Fruit fly (Drosophila melanogaster) whole organism, adult: ENCODE measurements around the gene lark.

Experiments used
- CG11617 ChIP-seq: fragments of 200-800 bp; sonication (Bioruptor generic); optimal IDR thresholded peaks from 2 replicates; lab custom pipeline; 2017; ENCODE audit warnings: mild to moderate bottlenecking, missing biosample characterization, missing genetic modification reagents, missing genetic modification characterization
- CG12768 ChIP-seq: fragments of 200-800 bp; sonication (Bioruptor generic); optimal IDR thresholded peaks from 2 replicates; lab custom pipeline; 2017; ENCODE audit warnings: missing biosample characterization, missing genetic modification characterization, mild to moderate bottlenecking, moderate library complexity, missing genetic modification reagents
- CG14711 ChIP-seq: fragments of 200-800 bp; sonication (Bioruptor generic); optimal IDR thresholded peaks from 2 replicates; lab custom pipeline; 2018; ENCODE audit warnings: missing biosample characterization, mild to moderate bottlenecking, missing genetic modification characterization, moderate library complexity
- CG1620 ChIP-seq: fragments of 200-800 bp; sonication (Bioruptor generic); optimal IDR thresholded peaks from 2 replicates; lab custom pipeline; 2016; ENCODE audit warnings: missing biosample characterization, missing genetic modification characterization
- CG33017 ChIP-seq: fragments of 200-800 bp; sonication (Bioruptor generic); optimal IDR thresholded peaks from 2 replicates; lab custom pipeline; 2018; ENCODE audit warnings: missing biosample characterization, mild to moderate bottlenecking, missing genetic modification characterization, moderate library complexity
- CG5204 ChIP-seq: fragments of 200-800 bp; sonication (Bioruptor generic); optimal IDR thresholded peaks from 2 replicates; lab custom pipeline; 2016; ENCODE audit warnings: missing biosample characterization, missing genetic modification characterization
- CG7045 ChIP-seq: fragments of 200-800 bp; sonication (Bioruptor generic); optimal IDR thresholded peaks from 2 replicates; lab custom pipeline; 2017; ENCODE audit warnings: missing biosample characterization, mild to moderate bottlenecking, missing genetic modification characterization
- CG7101 ChIP-seq: fragments of 200-800 bp; sonication (Bioruptor generic); optimal IDR thresholded peaks from 2 replicates; lab custom pipeline; 2018; ENCODE audit warnings: missing biosample characterization, mild to moderate bottlenecking, missing genetic modification characterization, moderate library complexity
- Clk ChIP-seq: fragments of 200-800 bp; sonication (Bioruptor generic); optimal IDR thresholded peaks from 2 replicates; lab custom pipeline; 2017; ENCODE audit warnings: missing biosample characterization, missing genetic modification characterization
- Crg-1 ChIP-seq: fragments of 200-800 bp; sonication (Bioruptor generic); optimal IDR thresholded peaks from 2 replicates; lab custom pipeline; 2016; ENCODE audit warnings: missing biosample characterization, missing genetic modification characterization
- Hr96 ChIP-seq: fragments of 200-800 bp; sonication (Bioruptor generic); optimal IDR thresholded peaks from 2 replicates; lab custom pipeline; 2016; ENCODE audit warnings: missing biosample characterization, missing genetic modification characterization
- Mnt ChIP-seq: fragments of 200-800 bp; sonication (Bioruptor generic); optimal IDR thresholded peaks from 2 replicates; lab custom pipeline; 2016; ENCODE audit warnings: missing biosample characterization, mild to moderate bottlenecking, missing genetic modification characterization
- bab1 ChIP-seq: fragments of 200-800 bp; sonication (Bioruptor generic); optimal IDR thresholded peaks from 3 replicates; lab custom pipeline; 2019; ENCODE audit warnings: missing biosample characterization, mild to moderate bottlenecking, missing genetic modification characterization, moderate library complexity
- cic ChIP-seq: fragments of 200-800 bp; sonication (Bioruptor generic); optimal IDR thresholded peaks from 2 replicates; lab custom pipeline; 2017; ENCODE audit warnings: missing biosample characterization, mild to moderate bottlenecking, missing genetic modification characterization, moderate library complexity
- cnc ChIP-seq, 2 experiments: fragments of >200 bp; optimal IDR thresholded peaks; 2 replicates each; lab custom pipeline; 2017
- kay ChIP-seq: fragments of 200-800 bp; sonication (Bioruptor generic); peaks from one replicate; lab custom pipeline; 2016; ENCODE audit warnings: missing biosample characterization, missing genetic modification characterization, borderline replicate concordance
- ovo ChIP-seq: fragments of 200-800 bp; sonication (Bioruptor generic); optimal IDR thresholded peaks from 2 replicates; lab custom pipeline; 2016; ENCODE audit warnings: missing biosample characterization, missing genetic modification characterization
- pad ChIP-seq: fragments of 200-800 bp; sonication (Bioruptor generic); optimal IDR thresholded peaks from 3 replicates; lab custom pipeline; 2017; ENCODE audit warnings: missing biosample characterization, missing genetic modification characterization, mild to moderate bottlenecking, moderate library complexity, missing genetic modification reagents
- tj ChIP-seq: fragments of 200-800 bp; sonication (Bioruptor generic); optimal IDR thresholded peaks from 3 replicates; lab custom pipeline; 2017; ENCODE audit warnings: missing biosample characterization, mild to moderate bottlenecking, missing genetic modification characterization, moderate library complexity
- toe ChIP-seq: fragments of 200-800 bp; sonication (Bioruptor generic); optimal IDR thresholded peaks from 2 replicates; lab custom pipeline; 2016; ENCODE audit warnings: missing biosample characterization, missing genetic modification characterization

Gene lark

dm6 chr3L:7368934-7369333, 29.9 kb downstream of the lark start, which contains the start of gene Sh3beta:
TSS of gene Sh3beta (minus strand) at chr3L:7369260.
- TF ChIP-seq CG1620 = no peak
- peak; percentile 41 for TF ChIP-seq kay (GFP tag; lab: Kevin White, UChicago)
- TF ChIP-seq Mnt (GFP tag; lab: Kevin White, UChicago) = no peak

- TF ChIP-seq CG14711 (tag; lab: Kevin White, UChicago) = no peak
- TF ChIP-seq cic (GFP tag; lab: Kevin White, UChicago) = no peak
- no peak for TF ChIP-seq CG7045
- no peak for TF ChIP-seq Crg-1 (GFP tag; lab: Kevin White, UChicago)
- no peak for TF ChIP-seq cnc (optimal IDR thresholded peaks at IDR 0.05; lab: Kevin White, UChicago)
- no peak for TF ChIP-seq CG33017 (tag; lab: Kevin White, UChicago)
- no peak for TF ChIP-seq tj (GFP tag; lab: Kevin White, UChicago)
- TF ChIP-seq Clk (GFP tag; lab: Kevin White, UChicago) = no peak
- TF ChIP-seq ovo (GFP tag; lab: Kevin White, UChicago) = no peak
- TF ChIP-seq CG1620 = no peak
- TF ChIP-seq CG7101 (tag; lab: Kevin White, UChicago) = no peak
- TF ChIP-seq kay (GFP tag; lab: Kevin White, UChicago) = no peak
- TF ChIP-seq bab1 (GFP tag; lab: Kevin White, UChicago) = no peak
- TF ChIP-seq Hr96 (GFP tag; lab: Kevin White, UChicago) = no peak
- no peak for TF ChIP-seq CG12768 (GFP tag; lab: Kevin White, UChicago)
- no peak for TF ChIP-seq CG11617 (GFP tag; lab: Kevin White, UChicago)
- TF ChIP-seq Mnt (GFP tag; lab: Kevin White, UChicago) = no peak
- TF ChIP-seq CG5204 (GFP tag; lab: Kevin White, UChicago) = no peak
- no peak for TF ChIP-seq pad
- TF ChIP-seq toe = no peak
Observed at dm6 chr3L:7369543-7369942, 30.5 kb downstream of the lark start, which contains the start of gene akirin. TSS of gene akirin (plus strand) at chr3L:7369843.

dm6 chr3L:7370231-7370882, 31.3 kb downstream of the lark start:
- TF ChIP-seq CG7101 (tag; lab: Kevin White, UChicago) = peak; percentile 14
- TF ChIP-seq toe = no peak
- no peak for TF ChIP-seq cnc (optimal IDR thresholded peaks at IDR 0.05; lab: Kevin White, UChicago)
- TF ChIP-seq CG12768 (GFP tag; lab: Kevin White, UChicago) = no peak
- peak; percentile 35 for TF ChIP-seq tj (GFP tag; lab: Kevin White, UChicago)
- no peak for TF ChIP-seq Hr96 (GFP tag; lab: Kevin White, UChicago)
- TF ChIP-seq pad = peak; percentile 68
- TF ChIP-seq Mnt (GFP tag; lab: Kevin White, UChicago) = peak; percentile 91
- TF ChIP-seq CG5204 (GFP tag; lab: Kevin White, UChicago) = no peak
- TF ChIP-seq Crg-1 (GFP tag; lab: Kevin White, UChicago) = no peak
- no peak for TF ChIP-seq CG7045
- no peak for TF ChIP-seq kay (GFP tag; lab: Kevin White, UChicago)
- peak; percentile 52 for TF ChIP-seq CG11617 (GFP tag; lab: Kevin White, UChicago)
- no peak for TF ChIP-seq CG33017 (tag; lab: Kevin White, UChicago)
- TF ChIP-seq bab1 (GFP tag; lab: Kevin White, UChicago) = no peak
- TF ChIP-seq cic (GFP tag; lab: Kevin White, UChicago) = peak; percentile 9
- no peak for TF ChIP-seq Clk (GFP tag; lab: Kevin White, UChicago)
- TF ChIP-seq CG1620 = no peak
- no peak for TF ChIP-seq ovo (GFP tag; lab: Kevin White, UChicago)
- TF ChIP-seq CG14711 (tag; lab: Kevin White, UChicago) = no peak

dm6 chr3L:7371290-7371689, 32.2 kb downstream of the lark start:
- TF ChIP-seq kay (GFP tag; lab: Kevin White, UChicago) = peak; percentile 46
- no peak for TF ChIP-seq cnc (optimal IDR thresholded peaks at IDR 0.05; lab: Kevin White, UChicago)

dm6 chr3L:7376151-7376550, 37.1 kb downstream of the lark start:
- TF ChIP-seq tj (GFP tag; lab: Kevin White, UChicago) (no peak), Crg-1 (GFP tag; lab: Kevin White, UChicago) (no peak), CG5204 (GFP tag; lab: Kevin White, UChicago) (no peak), CG11617 (GFP tag; lab: Kevin White, UChicago) (no peak)

dm6 chr3L:7376830-7377229, 37.8 kb downstream of the lark start:
- no peak for TF ChIP-seq cnc (optimal IDR thresholded peaks at IDR 0.05; lab: Kevin White, UChicago)
- no peak for TF ChIP-seq CG1620
- TF ChIP-seq bab1 (GFP tag; lab: Kevin White, UChicago) = no peak

- TF ChIP-seq cic (GFP tag; lab: Kevin White, UChicago) (peak; percentile 13), ovo (GFP tag; lab: Kevin White, UChicago) (no peak), CG1620 (no peak), kay (GFP tag; lab: Kevin White, UChicago) (no peak), CG5204 (GFP tag; lab: Kevin White, UChicago) (no peak)
Observed at dm6 chr3L:7380395-7380794, 41.3 kb downstream of the lark start.
